Fruit fly (Drosophila melanogaster) whole organism, prepupa: ENCODE measurements around the gene Ulp1.

Experiments used
- CG10631 ChIP-seq: fragments of 200-800 bp; sonication (Bioruptor generic); optimal IDR thresholded peaks from 2 replicates; lab custom pipeline; 2016; ENCODE audit warnings: missing biosample characterization, missing genetic modification characterization
- OdsH ChIP-seq: fragments of 200-800 bp; sonication (Bioruptor generic); optimal IDR thresholded peaks from 3 replicates; lab custom pipeline; 2016; ENCODE audit warnings: missing biosample characterization, missing genetic modification characterization
- Sox102F ChIP-seq: fragments of 200-800 bp; sonication (Bioruptor generic); optimal IDR thresholded peaks from 2 replicates; lab custom pipeline; 2016; ENCODE audit warnings: missing biosample characterization, mild to moderate bottlenecking, missing genetic modification characterization
- svp ChIP-seq: fragments of 200-800 bp; sonication (Bioruptor generic); peaks from one replicate; lab custom pipeline; 2016; ENCODE audit warnings: missing biosample characterization, missing genetic modification characterization
- topi ChIP-seq: fragments of 200-800 bp; sonication (Bioruptor generic); optimal IDR thresholded peaks from 3 replicates; lab custom pipeline; 2016; ENCODE audit warnings: missing biosample characterization, missing genetic modification characterization

DNA sequence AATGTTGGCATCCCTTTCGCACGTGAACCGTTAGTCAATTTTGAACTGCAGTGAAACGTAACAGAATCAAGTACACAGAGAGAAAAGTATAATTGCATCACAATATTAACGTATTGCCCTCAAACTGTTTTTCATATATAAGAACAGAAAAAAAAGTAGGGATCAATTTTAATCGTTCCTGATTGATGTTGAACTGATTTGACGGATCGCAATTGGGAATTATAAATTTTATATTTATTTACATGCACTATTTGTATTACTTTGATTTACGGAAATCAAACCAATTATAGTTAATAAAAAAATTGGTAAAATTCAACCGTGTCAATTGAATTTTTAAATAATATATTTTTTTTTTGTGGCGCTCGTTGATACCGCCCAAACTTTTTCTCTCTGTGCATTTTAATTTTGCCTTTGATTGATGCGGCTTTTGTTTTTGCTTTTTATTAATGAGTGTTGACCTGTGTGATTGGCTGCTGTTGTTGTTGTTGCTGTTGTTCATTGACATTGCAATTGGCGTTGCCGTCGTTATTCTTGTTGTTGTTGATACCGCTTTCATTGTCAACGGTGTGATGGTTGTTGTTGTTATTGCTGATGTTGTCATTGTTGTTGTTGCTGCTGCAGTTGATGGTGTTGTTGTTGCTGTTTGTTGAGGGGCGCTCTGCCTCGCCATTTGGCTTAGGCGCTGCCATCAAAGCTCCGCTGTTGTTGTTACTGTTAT lies 55.3 kb downstream of the Ulp1 start:
- TF ChIP-seq svp (GFP tag; lab: Kevin White, UChicago) (peak; percentile 98), Sox102F (GFP tag; lab: Kevin White, UChicago) (peak; percentile 75), CG10631 (GFP tag; lab: Kevin White, UChicago) (peak; percentile 66), topi (GFP tag; lab: Kevin White, UChicago) (peak; percentile 86), OdsH (GFP tag; lab: Kevin White, UChicago) (peak; percentile 84)
